Worm (Caenorhabditis elegans) whole organism, L1 larva: ENCODE results near the gene rnr-1.

Source experiments
- C04F5.9 ChIP-seq: sonication (generic microtip); optimal IDR thresholded peaks from 2 replicates; lab custom pipeline; 2016; ENCODE audit warnings: missing genetic modification characterization, missing compliant biosample characterization
- C16A3.4 ChIP-seq: fragments of 150-350 bp; optimal IDR thresholded peaks from 2 replicates; lab custom pipeline; 2014; ENCODE audit warnings: missing biosample characterization, missing genetic modification characterization
- C34B4.2 ChIP-seq: sonication (generic microtip); optimal IDR thresholded peaks from 2 replicates; lab custom pipeline; 2017; ENCODE audit warnings: mild to moderate bottlenecking, missing genetic modification characterization, missing compliant biosample characterization
- F16B12.6 ChIP-seq: fragments of 150-350 bp; optimal IDR thresholded peaks from 2 replicates; lab custom pipeline; 2014; ENCODE audit warnings: missing biosample characterization, missing genetic modification characterization
- Y116A8C.19 ChIP-seq: sonication (generic microtip); optimal IDR thresholded peaks from 2 replicates; lab custom pipeline; 2016; ENCODE audit warnings: missing compliant biosample characterization, missing genetic modification characterization, borderline replicate concordance
- aha-1 ChIP-seq: fragments of 150-350 bp; optimal IDR thresholded peaks from 2 replicates; lab custom pipeline; 2014; ENCODE audit warnings: missing biosample characterization, missing genetic modification characterization
- alr-1 ChIP-seq: fragments of 200-800 bp; sonication (Bioruptor generic); optimal IDR thresholded peaks from 2 replicates; lab custom pipeline; 2018; ENCODE audit warnings: borderline replicate concordance, mild to moderate bottlenecking, missing genetic modification characterization, missing compliant biosample characterization
- aly-2 ChIP-seq: fragments of 150-350 bp; optimal IDR thresholded peaks from 2 replicates; lab custom pipeline; 2014; ENCODE audit warnings: missing biosample characterization, missing genetic modification characterization
- ama-1 ChIP-seq: fragments of 150-350 bp; optimal IDR thresholded peaks from 2 replicates; lab custom pipeline; 2014
- blmp-1 ChIP-seq: fragments of 150-350 bp; optimal IDR thresholded peaks from 2 replicates; lab custom pipeline; 2014; ENCODE audit warnings: missing biosample characterization, missing genetic modification characterization
- ceh-8 ChIP-seq: fragments of 200-800 bp; sonication (Bioruptor generic); optimal IDR thresholded peaks from 2 replicates; lab custom pipeline; 2018; ENCODE audit warnings: mild to moderate bottlenecking, missing genetic modification characterization, moderate library complexity, missing compliant biosample characterization
- ceh-82 ChIP-seq, 3 experiments: fragments of 150-350 bp in 1 of 3; sonication (generic microtip) in 2 of 3; optimal IDR thresholded peaks; 2 replicates each; lab custom pipeline; 2014 to 2017; ENCODE audit warnings: missing biosample characterization in 3 of 3, missing genetic modification characterization in 3 of 3
- ceh-90 ChIP-seq: sonication (generic microtip); optimal IDR thresholded peaks from 2 replicates; lab custom pipeline; 2016; ENCODE audit warnings: missing genetic modification characterization, missing compliant biosample characterization
- efl-1 ChIP-seq, 4 experiments: fragments of 150-350 bp; optimal IDR thresholded peaks in 3 of 4; peaks in 1 of 4; 1 replicate in 1 of 4; 2 replicates in 3 of 4; lab custom pipeline; 2014; ENCODE audit warnings: missing biosample characterization in 2 of 4, missing genetic modification characterization in 2 of 4, missing genetic modification reagents in 2 of 4
- egl-13 ChIP-seq: sonication (generic microtip); optimal IDR thresholded peaks from 2 replicates; lab custom pipeline; 2016; ENCODE audit warnings: missing genotype, missing genetic modification reagents, missing genetic modification characterization, missing compliant biosample characterization
- egl-27 ChIP-seq, 2 experiments: fragments of 150-350 bp in 1 of 2; sonication (generic microtip); optimal IDR thresholded peaks; 3 replicates each; lab custom pipeline; 2017 to 2018; ENCODE audit warnings: missing biosample characterization in 2 of 2, missing genetic modification characterization in 2 of 2, missing genetic modification reagents in 2 of 2
- elt-2 ChIP-seq: sonication (generic microtip); optimal IDR thresholded peaks from 2 replicates; lab custom pipeline; 2016; ENCODE audit warnings: missing genetic modification characterization, mild to moderate bottlenecking, inconsistent platforms, missing compliant biosample characterization, missing genetic modification reagents
- elt-3 ChIP-seq, 6 experiments: fragments of 150-350 bp in 1 of 6; sonication (generic microtip); optimal IDR thresholded peaks; 2 replicates each; lab custom pipeline; 2017 to 2018; ENCODE audit warnings: missing biosample characterization in 6 of 6, missing genetic modification characterization in 6 of 6, inconsistent platforms in 1 of 6
- ets-5 ChIP-seq: fragments of 200-800 bp; sonication (Bioruptor generic); IDR thresholded peaks from 2 replicates; pipeline ENCODE4 v1.3.6; 2022; ENCODE audit warnings: missing genetic modification characterization, missing compliant biosample characterization
- fkh-8 ChIP-seq: sonication (generic microtip); optimal IDR thresholded peaks from 2 replicates; lab custom pipeline; 2016; ENCODE audit warnings: mild to moderate bottlenecking, missing genetic modification characterization, missing compliant biosample characterization
- hlh-17 ChIP-seq: fragments of 200-800 bp; sonication (Bioruptor generic); optimal IDR thresholded peaks from 2 replicates; lab custom pipeline; 2018; ENCODE audit warnings: missing genetic modification characterization, mild to moderate bottlenecking, missing compliant biosample characterization, moderate library complexity, borderline replicate concordance
- hpl-2 ChIP-seq: fragments of 150-350 bp; optimal IDR thresholded peaks from 2 replicates; lab custom pipeline; 2014; ENCODE audit warnings: missing biosample characterization, missing genetic modification reagents, missing genetic modification characterization
- isw-1 ChIP-seq: fragments of 200-800 bp; sonication (Bioruptor generic); IDR thresholded peaks from 2 replicates; pipeline ENCODE4 v1.3.6; 2022; ENCODE audit warnings: missing genetic modification characterization, missing compliant biosample characterization
- lin-13 ChIP-seq: fragments of 150-350 bp; optimal IDR thresholded peaks from 2 replicates; lab custom pipeline; 2014; ENCODE audit warnings: missing biosample characterization, missing genetic modification reagents, missing genetic modification characterization
- lin-14 ChIP-seq: fragments of 200-800 bp; sonication (Bioruptor generic); optimal IDR thresholded peaks from 2 replicates; lab custom pipeline; 2018; ENCODE audit warnings: mild to moderate bottlenecking, missing genetic modification characterization, moderate library complexity, missing compliant biosample characterization
- lin-35 ChIP-seq, 2 experiments: fragments of 150-350 bp; optimal IDR thresholded peaks; 2 replicates each; lab custom pipeline; 2014; ENCODE audit warnings: missing biosample characterization in 2 of 2, missing genetic modification characterization in 2 of 2, missing genetic modification reagents in 2 of 2
- lin-39 ChIP-seq: fragments of 150-350 bp; optimal IDR thresholded peaks from 2 replicates; lab custom pipeline; 2014; ENCODE audit warnings: missing biosample characterization, missing genetic modification reagents, missing genetic modification characterization
- mep-1 ChIP-seq: fragments of 150-350 bp; optimal IDR thresholded peaks from 2 replicates; lab custom pipeline; 2014; ENCODE audit warnings: missing biosample characterization, missing genetic modification characterization
- nhr-11 ChIP-seq: fragments of 150-350 bp; optimal IDR thresholded peaks from 2 replicates; lab custom pipeline; 2014; ENCODE audit warnings: missing biosample characterization, missing genetic modification characterization
- nhr-20 ChIP-seq: sonication (generic microtip); optimal IDR thresholded peaks from 2 replicates; lab custom pipeline; 2016; ENCODE audit warnings: mild to moderate bottlenecking, missing genetic modification characterization, missing compliant biosample characterization
- nhr-71 ChIP-seq: sonication (generic microtip); optimal IDR thresholded peaks from 2 replicates; lab custom pipeline; 2016; ENCODE audit warnings: mild to moderate bottlenecking, missing genetic modification characterization, moderate library complexity, missing compliant biosample characterization
- nhr-76 ChIP-seq: sonication (generic microtip); optimal IDR thresholded peaks from 2 replicates; lab custom pipeline; 2017; ENCODE audit warnings: missing biosample characterization, missing genetic modification characterization
- nhr-77 ChIP-seq: fragments of 150-350 bp; optimal IDR thresholded peaks from 2 replicates; lab custom pipeline; 2014; ENCODE audit warnings: missing biosample characterization, missing genetic modification characterization
- nhr-84 ChIP-seq: sonication (generic microtip); optimal IDR thresholded peaks from 2 replicates; lab custom pipeline; 2017; ENCODE audit warnings: missing biosample characterization, missing genetic modification characterization
- nhr-85 ChIP-seq: sonication (generic microtip); peaks from one replicate; lab custom pipeline; 2016; ENCODE audit warnings: missing genetic modification characterization, inconsistent platforms, missing compliant biosample characterization
- pag-3 ChIP-seq: sonication (generic microtip); optimal IDR thresholded peaks from 2 replicates; lab custom pipeline; 2017; ENCODE audit warnings: missing genetic modification characterization, mild to moderate bottlenecking, missing compliant biosample characterization, antibody characterized with exemption, borderline replicate concordance; ENCODE audit not compliant: insufficient read depth
- pqm-1 ChIP-seq: sonication (generic microtip); optimal IDR thresholded peaks from 3 replicates; lab custom pipeline; 2017; ENCODE audit warnings: missing biosample characterization, missing genetic modification characterization
- rnt-1 ChIP-seq: sonication (generic microtip); optimal IDR thresholded peaks from 2 replicates; lab custom pipeline; 2016; ENCODE audit warnings: mild to moderate bottlenecking, missing genetic modification characterization, moderate library complexity, missing compliant biosample characterization
- sox-4 ChIP-seq: sonication (generic microtip); optimal IDR thresholded peaks from 2 replicates; lab custom pipeline; 2016; ENCODE audit warnings: missing genetic modification characterization, missing compliant biosample characterization
- sptf-1 ChIP-seq: fragments of 150-350 bp; optimal IDR thresholded peaks from 2 replicates; lab custom pipeline; 2014; ENCODE audit warnings: missing biosample characterization, missing genetic modification characterization
- sup-37 ChIP-seq: fragments of 200-800 bp; sonication (Bioruptor generic); optimal IDR thresholded peaks from 2 replicates; lab custom pipeline; 2018; ENCODE audit warnings: mild to moderate bottlenecking, missing genetic modification characterization, missing compliant biosample characterization
- tbx-2 ChIP-seq: sonication (generic microtip); optimal IDR thresholded peaks from 2 replicates; lab custom pipeline; 2016; ENCODE audit warnings: missing genetic modification characterization, missing compliant biosample characterization
- unc-130 ChIP-seq: fragments of 150-350 bp; optimal IDR thresholded peaks from 2 replicates; lab custom pipeline; 2017; ENCODE audit warnings: missing biosample characterization, missing genetic modification characterization, inconsistent platforms
- unc-30 ChIP-seq: sonication (generic microtip); optimal IDR thresholded peaks from 2 replicates; lab custom pipeline; 2017; ENCODE audit warnings: missing biosample characterization, missing genetic modification characterization
- unc-62 ChIP-seq: fragments of 150-350 bp; optimal IDR thresholded peaks from 2 replicates; lab custom pipeline; 2014; ENCODE audit warnings: missing biosample characterization, missing genetic modification reagents, missing genetic modification characterization
- unc-86 ChIP-seq: sonication (generic microtip); optimal IDR thresholded peaks from 2 replicates; lab custom pipeline; 2016; ENCODE audit warnings: missing genetic modification characterization, missing compliant biosample characterization
- unc-98 ChIP-seq: fragments of 200-800 bp; sonication (Bioruptor generic); IDR thresholded peaks from 2 replicates; pipeline ENCODE4 v1.3.6; 2022; ENCODE audit warnings: missing genetic modification characterization, missing compliant biosample characterization
- zip-4 ChIP-seq: fragments of 200-800 bp; sonication (Bioruptor generic); optimal IDR thresholded peaks from 2 replicates; lab custom pipeline; 2018; ENCODE audit warnings: mild to moderate bottlenecking, missing genetic modification characterization, moderate library complexity, missing compliant biosample characterization
- ztf-11 ChIP-seq, 2 experiments: sonication (generic microtip); optimal IDR thresholded peaks; 2 replicates each; lab custom pipeline; 2016 to 2017; ENCODE audit warnings: missing genetic modification characterization in 2 of 2, missing biosample characterization in 1 of 2, missing compliant biosample characterization in 1 of 2
- ztf-4 ChIP-seq: fragments of 150-350 bp; optimal IDR thresholded peaks from 2 replicates; lab custom pipeline; 2014; ENCODE audit warnings: missing biosample characterization, missing genetic modification characterization

The rnr-1 gene

ce11 chrIII:9176008-9176407 lies 52.6 kb downstream of the rnr-1 start:
- TF ChIP-seq ama-1 (lab: Kevin White, UChicago): no peak
- TF ChIP-seq fkh-8 (tag; lab: Kevin White, UChicago): no peak
- no peak for TF ChIP-seq sptf-1 (tag; lab: Kevin White, UChicago)
- no peak for TF ChIP-seq unc-30 (tag; lab: Kevin White, UChicago)
- TF ChIP-seq nhr-71: no peak
- no peak for TF ChIP-seq egl-27 (tag; optimal IDR thresholded peaks at IDR 0.05; lab: Kevin White, UChicago)
- TF ChIP-seq alr-1: no peak
- TF ChIP-seq efl-1 (optimal IDR thresholded peaks at IDR 0.05; lab: Kevin White, UChicago): no peak
- TF ChIP-seq efl-1 (GFP tag; optimal IDR thresholded peaks at IDR 0.05 in 1 of 2; lab: Kevin White, UChicago): no peak
- no peak for TF ChIP-seq isw-1
- TF ChIP-seq rnt-1: peak; percentile 6
- no peak for TF ChIP-seq elt-2
- TF ChIP-seq C34B4.2 (tag; lab: Kevin White, UChicago): no peak
- TF ChIP-seq Y116A8C.19: no peak
- no peak for TF ChIP-seq hpl-2 (GFP tag; lab: Kevin White, UChicago)
- TF ChIP-seq ztf-4 (tag; lab: Kevin White, UChicago): no peak
- TF ChIP-seq nhr-85 (tag; lab: Kevin White, UChicago): no peak
- TF ChIP-seq sup-37 (GFP tag; lab: Kevin White, UChicago): no peak
- TF ChIP-seq C04F5.9 (tag; lab: Kevin White, UChicago): no peak
- TF ChIP-seq aly-2 (tag; lab: Kevin White, UChicago): no peak
- TF ChIP-seq ceh-82 (tag; optimal IDR thresholded peaks at IDR 0.05; lab: Kevin White, UChicago): no peak
- TF ChIP-seq nhr-76 (tag; lab: Kevin White, UChicago): no peak
- no peak for TF ChIP-seq unc-62 (GFP tag; lab: Kevin White, UChicago)
- TF ChIP-seq sox-4 (tag; lab: Kevin White, UChicago): no peak
- peak; percentile 43 for TF ChIP-seq blmp-1 (tag; lab: Kevin White, UChicago)
- no peak for TF ChIP-seq nhr-84 (tag; lab: Kevin White, UChicago)
- peak; percentile 29 for TF ChIP-seq lin-14 (GFP tag; lab: Kevin White, UChicago)
- TF ChIP-seq lin-13: no peak
- no peak for TF ChIP-seq ceh-90 (tag; lab: Kevin White, UChicago)
- peak in 1 of 2 experiments; percentile 18 for TF ChIP-seq ztf-11 (tag; optimal IDR thresholded peaks at IDR 0.05; lab: Kevin White, UChicago)
- no peak for TF ChIP-seq C16A3.4 (tag; lab: Kevin White, UChicago)
- TF ChIP-seq unc-98: no peak
- TF ChIP-seq lin-39 (tag; lab: Kevin White, UChicago): no peak
- no peak for TF ChIP-seq elt-3 (tag; optimal IDR thresholded peaks at IDR 0.05; lab: Kevin White, UChicago)
- peak; percentile 11 for TF ChIP-seq nhr-20 (tag; lab: Kevin White, UChicago)
- no peak for TF ChIP-seq nhr-11 (tag; lab: Kevin White, UChicago)
- TF ChIP-seq F16B12.6 (tag; lab: Kevin White, UChicago): no peak
- no peak for TF ChIP-seq hlh-17 (GFP tag; lab: Kevin White, UChicago)
- TF ChIP-seq zip-4 (GFP tag; lab: Kevin White, UChicago): no peak
- TF ChIP-seq tbx-2: no peak
- no peak for TF ChIP-seq lin-35 (GFP tag; optimal IDR thresholded peaks at IDR 0.05; lab: Kevin White, UChicago)
- TF ChIP-seq egl-13 (tag; lab: Kevin White, UChicago): no peak
- TF ChIP-seq nhr-77 (tag; lab: Kevin White, UChicago): no peak
- no peak for TF ChIP-seq aha-1 (tag; lab: Kevin White, UChicago)
- TF ChIP-seq ets-5 (GFP tag; lab: Robert Waterston, UW): no peak
- TF ChIP-seq unc-130: no peak
- no peak for TF ChIP-seq pag-3 (tag; lab: Kevin White, UChicago)
- no peak for TF ChIP-seq unc-86
- no peak for TF ChIP-seq ceh-8 (GFP tag; lab: Kevin White, UChicago)
- TF ChIP-seq pqm-1: no peak
- peak; percentile 2 for TF ChIP-seq mep-1 (tag; lab: Kevin White, UChicago)
